Worm (Caenorhabditis elegans): ENCODE results near the gene lron-4.
A peak's percentile ranks its signal among the peaks of the same experiment; 100 is the strongest.

Gene lron-4

DNA sequence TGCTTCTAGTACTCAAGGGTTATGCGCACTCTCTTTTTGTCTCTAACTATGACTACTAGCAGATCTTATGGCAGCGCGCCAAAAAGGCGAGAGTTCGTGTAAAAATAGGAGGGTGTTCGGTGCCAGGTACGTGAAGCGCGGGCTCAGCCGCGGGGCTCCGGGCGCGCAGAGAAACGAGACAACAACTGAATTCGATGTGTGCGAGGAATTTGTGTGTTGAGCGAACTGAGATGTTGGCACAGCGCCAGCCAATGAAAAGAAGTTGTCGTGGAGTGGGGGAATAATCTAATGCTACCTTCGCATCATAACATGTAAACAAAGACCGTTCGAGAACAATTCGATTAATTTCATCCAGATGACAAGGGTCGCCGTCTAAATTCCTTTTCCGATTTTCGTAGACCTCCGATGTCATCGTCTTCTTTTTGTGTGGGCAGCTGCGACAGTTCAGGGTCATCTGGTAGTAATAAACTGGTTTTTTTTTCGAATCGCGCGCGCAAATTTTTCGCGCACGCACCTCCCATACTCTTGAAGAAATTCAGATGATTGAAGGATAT lies 19.5 kb upstream of the lron-4 start:
- TF ChIP-seq sma-9 (GFP tag; optimal IDR thresholded peaks at IDR 0.05) = peak; percentile 66
- TF ChIP-seq sma-9 (tag; optimal IDR thresholded peaks at IDR 0.05) = no peak
- TF ChIP-seq elt-3 (tag; optimal IDR thresholded peaks at IDR 0.05) = no peak
- TF ChIP-seq nhr-10 (tag; optimal IDR thresholded peaks at IDR 0.05) = no peak
- TF ChIP-seq nhr-129 (tag; optimal IDR thresholded peaks at IDR 0.05) = peak; percentile 39
- TF ChIP-seq nhr-11 (tag; optimal IDR thresholded peaks at IDR 0.05) = no peak
- no peak for TF ChIP-seq ztf-4 (tag; optimal IDR thresholded peaks at IDR 0.05)
- TF ChIP-seq ceh-82 (tag; optimal IDR thresholded peaks at IDR 0.05) = no peak
- peak; percentile 76 for TF ChIP-seq unc-55 (GFP tag; optimal IDR thresholded peaks at IDR 0.05)
- TF ChIP-seq Y55F3AM.14 (GFP tag; optimal IDR thresholded peaks at IDR 0.05) = peak; percentile 57
- peak; percentile 44 to 78 for TF ChIP-seq lsy-2 (tag; optimal IDR thresholded peaks at IDR 0.05)
- TF ChIP-seq nhr-23 (tag; optimal IDR thresholded peaks at IDR 0.05) = no peak
- TF ChIP-seq nhr-25 (tag; optimal IDR thresholded peaks at IDR 0.05) = peak; percentile 80
- no peak for TF ChIP-seq skn-1 (tag; optimal IDR thresholded peaks at IDR 0.05)
- peak; percentile 90 for TF ChIP-seq zag-1 (tag; optimal IDR thresholded peaks at IDR 0.05)
- TF ChIP-seq crh-2 (tag; optimal IDR thresholded peaks at IDR 0.05) = peak; percentile 44
- peak; percentile 13 for TF ChIP-seq snpc-4 (tag; optimal IDR thresholded peaks at IDR 0.05)
- TF ChIP-seq mdl-1 (tag; optimal IDR thresholded peaks at IDR 0.05) = peak in 1 of 2 experiments; percentile 52
- peak; percentile 49 for TF ChIP-seq egl-27 (tag; optimal IDR thresholded peaks at IDR 0.05)
- no peak for TF ChIP-seq elt-1 (tag; optimal IDR thresholded peaks at IDR 0.05)
- TF ChIP-seq C34F6.9 (tag; optimal IDR thresholded peaks at IDR 0.05) = peak; percentile 52
- TF ChIP-seq lin-11 (tag; optimal IDR thresholded peaks at IDR 0.05) = peak; percentile 65
- TF ChIP-seq nhr-12 (tag; optimal IDR thresholded peaks at IDR 0.05) = no peak
- TF ChIP-seq F13H6.1 (tag; optimal IDR thresholded peaks at IDR 0.05) = peak; percentile 82
- no peak for TF ChIP-seq sem-4 (tag; optimal IDR thresholded peaks at IDR 0.05)
- peak; percentile 23 for TF ChIP-seq mab-5 (tag; optimal IDR thresholded peaks at IDR 0.05)
- TF ChIP-seq blmp-1 (tag; optimal IDR thresholded peaks at IDR 0.05; ENCODE audit: insufficient read depth) = peak; percentile 27
- TF ChIP-seq ceh-16 (tag; optimal IDR thresholded peaks at IDR 0.05) = no peak
- peak; percentile 60 for TF ChIP-seq sma-3 (GFP tag; optimal IDR thresholded peaks at IDR 0.05)
- peak; percentile 10 for TF ChIP-seq ama-1 (optimal IDR thresholded peaks at IDR 0.05)
- TF ChIP-seq unc-62 (GFP tag; optimal IDR thresholded peaks at IDR 0.05) = no peak

ce11 chrII:8130792-8131191 lies 18.8 kb upstream of the lron-4 start:
- TF ChIP-seq skn-1 (tag; optimal IDR thresholded peaks at IDR 0.05) (no peak), sma-9 (GFP tag; optimal IDR thresholded peaks at IDR 0.05) (peak; percentile 0), sma-9 (tag; optimal IDR thresholded peaks at IDR 0.05) (no peak)

ce11 chrII:8129495-8130010 lies 17.6 kb upstream of the lron-4 start, which contains the start of gene ulp-4:
Gene ulp-4, plus strand, starts transcription at chrII:8129960.
- TF ChIP-seq unc-39 (tag; optimal IDR thresholded peaks at IDR 0.05) (no peak), alr-1 (tag; optimal IDR thresholded peaks at IDR 0.05) (no peak), lsy-2 (tag; optimal IDR thresholded peaks at IDR 0.05) (peak in 1 of 2 experiments; percentile 57), mbf-1 (tag; optimal IDR thresholded peaks at IDR 0.05) (no peak), sma-9 (GFP tag; optimal IDR thresholded peaks at IDR 0.05) (peak; percentile 70), sma-9 (tag; optimal IDR thresholded peaks at IDR 0.05) (no peak), mab-5 (tag; optimal IDR thresholded peaks at IDR 0.05) (peak; percentile 72), lin-13 (GFP tag; optimal IDR thresholded peaks at IDR 0.05) (peak; percentile 38), F13H6.1 (tag; optimal IDR thresholded peaks at IDR 0.05) (peak; percentile 67), nhr-25 (tag; optimal IDR thresholded peaks at IDR 0.05) (no peak), nhr-129 (tag; optimal IDR thresholded peaks at IDR 0.05) (peak; percentile 45), ceh-16 (tag; optimal IDR thresholded peaks at IDR 0.05) (peak; percentile 43), C34F6.9 (tag; optimal IDR thresholded peaks at IDR 0.05) (peak; percentile 7), R02D3.7 (tag; optimal IDR thresholded peaks at IDR 0.05) (no peak), crh-2 (tag; optimal IDR thresholded peaks at IDR 0.05) (peak; percentile 4), snpc-4 (tag; optimal IDR thresholded peaks at IDR 0.05) (no peak)

ce11 chrII:8129040-8129387 lies 17.1 kb upstream of the lron-4 start:
- TF ChIP-seq sma-9 (GFP tag; optimal IDR thresholded peaks at IDR 0.05) (no peak), sma-9 (tag; optimal IDR thresholded peaks at IDR 0.05) (no peak), nhr-129 (tag; optimal IDR thresholded peaks at IDR 0.05) (peak; percentile 10), ztf-4 (tag; optimal IDR thresholded peaks at IDR 0.05) (no peak), sem-4 (tag; optimal IDR thresholded peaks at IDR 0.05) (peak; percentile 29), mab-5 (tag; optimal IDR thresholded peaks at IDR 0.05) (no peak)

Measured in whole organism, L2 larva.